Worm (Caenorhabditis elegans) whole organism, young adult: ENCODE data around the gene T07F10.3.

Source experiments
- F39B2.1 ChIP-seq: fragments of 200-800 bp; sonication (Bioruptor generic); IDR thresholded peaks from 2 replicates; pipeline ENCODE4 v1.3.6; 2022; ENCODE audit warnings: missing genetic modification reagents, missing genetic modification characterization, missing compliant biosample characterization
- ceh-79 ChIP-seq: sonication (generic microtip); optimal IDR thresholded peaks from 2 replicates; lab custom pipeline; 2017; ENCODE audit warnings: mild to moderate bottlenecking, missing genetic modification characterization, missing compliant biosample characterization
- dox-1 ChIP-seq: fragments of 200-800 bp; sonication (Bioruptor generic); IDR thresholded peaks from 2 replicates; pipeline ENCODE4 v1.3.6; 2022; ENCODE audit warnings: missing genetic modification reagents, missing genetic modification characterization, missing compliant biosample characterization
- hmg-20 ChIP-seq: fragments of 200-800 bp; sonication (Bioruptor generic); IDR thresholded peaks from 2 replicates; pipeline ENCODE4 v1.3.6; 2022; ENCODE audit warnings: missing genetic modification reagents, missing genetic modification characterization, missing compliant biosample characterization
- madf-8 ChIP-seq: fragments of 200-800 bp; sonication (Bioruptor generic); conservative IDR thresholded peaks from 2 replicates; pipeline ENCODE4 v1.3.6; 2022; ENCODE audit warnings: missing genetic modification reagents, missing genetic modification characterization, missing compliant biosample characterization
- nhr-27 ChIP-seq: fragments of 200-800 bp; sonication (Bioruptor generic); optimal IDR thresholded peaks from 2 replicates; lab custom pipeline; 2018; ENCODE audit warnings: mild to moderate bottlenecking, missing genetic modification characterization, moderate library complexity, missing compliant biosample characterization
- nhr-90 ChIP-seq: sonication (generic microtip); optimal IDR thresholded peaks from 2 replicates; lab custom pipeline; 2016; ENCODE audit warnings: missing genotype, mild to moderate bottlenecking, missing genetic modification characterization, missing compliant biosample characterization
- sea-2 ChIP-seq: fragments of 200-800 bp; sonication (Bioruptor generic); IDR thresholded peaks from 2 replicates; pipeline ENCODE4 v1.3.6; 2022; ENCODE audit warnings: missing genetic modification characterization, missing compliant biosample characterization
- ztf-26 ChIP-seq: sonication (generic microtip); optimal IDR thresholded peaks from 2 replicates; lab custom pipeline; 2017; ENCODE audit warnings: missing genetic modification characterization, missing compliant biosample characterization

DNA sequence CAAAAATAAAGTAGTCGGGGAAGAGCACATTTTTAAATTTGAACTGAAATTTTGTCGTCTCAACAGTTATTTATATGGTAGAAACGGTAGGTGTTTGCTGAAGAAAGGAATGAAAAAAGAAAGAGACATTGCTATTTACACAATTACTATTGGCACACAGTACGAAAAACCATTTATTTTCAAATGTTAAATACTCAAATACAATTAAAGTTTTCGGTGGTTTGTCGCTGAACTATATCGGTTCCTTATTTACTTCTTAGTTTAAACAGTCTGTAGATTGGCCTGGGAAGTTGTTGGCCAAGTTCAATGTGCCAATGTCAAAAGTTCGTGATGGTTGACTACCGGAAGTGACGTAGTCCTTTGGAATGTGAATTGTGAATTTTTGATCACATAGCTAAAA lies 34.2 kb upstream of the T07F10.3 start, which contains the start of gene ttr-27:
- TF ChIP-seq F39B2.1 (GFP tag; lab: Robert Waterston, UW) (no peak), sea-2 (no peak), madf-8 (GFP tag; lab: Robert Waterston, UW) (no peak), nhr-27 (no peak), ceh-79 (tag; lab: Kevin White, UChicago) (no peak), dox-1 (GFP tag; lab: Robert Waterston, UW) (no peak), hmg-20 (GFP tag; lab: Robert Waterston, UW) (no peak), nhr-90 (no peak), ztf-26 (tag; lab: Kevin White, UChicago) (no peak)
